Fruit fly (Drosophila melanogaster): ENCODE data around the gene ymp.
A peak's percentile ranks its signal among the peaks of the same experiment; 100 is the strongest.

The ymp gene

dm6 chr3R:25646882-25647518 is 38.1 kb upstream of the ymp start (continued):
- TF ChIP-seq sc (optimal IDR thresholded peaks at IDR 0.05): no peak
- TF ChIP-seq sc (GFP tag; optimal IDR thresholded peaks at IDR 0.05): peak; percentile 57
- peak; percentile 83 for TF ChIP-seq CG8765 (GFP tag; IDR thresholded peaks at IDR 0.05)
- peak; percentile 70 for TF ChIP-seq rib (GFP tag; IDR thresholded peaks at IDR 0.05)
- peak; percentile 47 for TF ChIP-seq Dref (GFP tag; IDR thresholded peaks at IDR 0.05)
- TF ChIP-seq CG8924 (tag; optimal IDR thresholded peaks at IDR 0.05): peak; percentile 90
- peak; percentile 89 for TF ChIP-seq nerfin-1 (tag; optimal IDR thresholded peaks at IDR 0.05)
- peak; percentile 93 for TF ChIP-seq Bteb2 (GFP tag; optimal IDR thresholded peaks at IDR 0.05)
- peak; percentile 89 for TF ChIP-seq CG13296 (GFP tag; optimal IDR thresholded peaks at IDR 0.05)
- TF ChIP-seq gcm2 (GFP tag; optimal IDR thresholded peaks at IDR 0.05): peak; percentile 84
- TF ChIP-seq ssp (GFP tag; IDR thresholded peaks at IDR 0.05): peak; percentile 84
- TF ChIP-seq lab (GFP tag; optimal IDR thresholded peaks at IDR 0.05): peak; percentile 95
- peak; percentile 89 for TF ChIP-seq otp (GFP tag; IDR thresholded peaks at IDR 0.05)
- peak; percentile 90 for TF ChIP-seq ci (GFP tag; IDR thresholded peaks at IDR 0.05)
- TF ChIP-seq ro (GFP tag; IDR thresholded peaks at IDR 0.05): peak; percentile 76
- TF ChIP-seq CG6813 (GFP tag; optimal IDR thresholded peaks at IDR 0.05): peak; percentile 85
- TF ChIP-seq CG1832 (GFP tag; optimal IDR thresholded peaks at IDR 0.05): peak; percentile 80
- peak; percentile 86 for TF ChIP-seq CG3163 (GFP tag; optimal IDR thresholded peaks at IDR 0.05)
- peak; percentile 75 for TF ChIP-seq Jarid2 (GFP tag; optimal IDR thresholded peaks at IDR 0.05)
- TF ChIP-seq B-H1 (GFP tag; IDR thresholded peaks at IDR 0.05): peak; percentile 72; the same call in 2 of the 3 replicates
- peak; percentile 85 for TF ChIP-seq Xrp1 (GFP tag; IDR thresholded peaks at IDR 0.05)
- peak; percentile 92 for TF ChIP-seq CG10654 (GFP tag; optimal IDR thresholded peaks at IDR 0.05)
- peak; percentile 81 for TF ChIP-seq BtbVII (GFP tag; optimal IDR thresholded peaks at IDR 0.05)
- peak; percentile 81 for TF ChIP-seq CG3838 (GFP tag; optimal IDR thresholded peaks at IDR 0.05)
- peak; percentile 97 for TF ChIP-seq CG2120 (GFP tag; optimal IDR thresholded peaks at IDR 0.05)
- TF ChIP-seq CG17359 (tag; optimal IDR thresholded peaks at IDR 0.05): peak; percentile 84
- TF ChIP-seq croc (GFP tag; conservative IDR thresholded peaks at IDR 0.05): peak; percentile 81
- TF ChIP-seq p53 (GFP tag; optimal IDR thresholded peaks at IDR 0.05): peak; percentile 91
- TF ChIP-seq ERR (GFP tag; optimal IDR thresholded peaks at IDR 0.05): peak; percentile 93
- TF ChIP-seq ac (GFP tag; optimal IDR thresholded peaks at IDR 0.05): no peak
- TF ChIP-seq tio (GFP tag; optimal IDR thresholded peaks at IDR 0.05): peak; percentile 86
- peak; percentile 93 for TF ChIP-seq Mes4 (GFP tag; optimal IDR thresholded peaks at IDR 0.05)
- TF ChIP-seq ttk (GFP tag; IDR thresholded peaks at IDR 0.05): peak; percentile 87
- TF ChIP-seq CG4328 (GFP tag; optimal IDR thresholded peaks at IDR 0.05): peak; percentile 95
- no peak for TF ChIP-seq pan (optimal IDR thresholded peaks at IDR 0.05)
- peak in 1 of 2 experiments; percentile 88 for TF ChIP-seq pan (GFP tag; optimal IDR thresholded peaks at IDR 0.05 in 1 of 2, IDR thresholded peaks at IDR 0.05 in 1 of 2)
- peak; percentile 81 for TF ChIP-seq stwl (tag; optimal IDR thresholded peaks at IDR 0.05)
- peak; percentile 92 for TF ChIP-seq CG1602 (GFP tag; optimal IDR thresholded peaks at IDR 0.05)
- peak; percentile 72 for TF ChIP-seq ase (GFP tag; IDR thresholded peaks at IDR 0.05)
- peak; percentile 93 for TF ChIP-seq lmd (GFP tag; IDR thresholded peaks at IDR 0.05)
- peak; percentile 95 for TF ChIP-seq chn (GFP tag; optimal IDR thresholded peaks at IDR 0.05)
- TF ChIP-seq CG7556 (GFP tag; optimal IDR thresholded peaks at IDR 0.05): peak; percentile 91
- TF ChIP-seq CG12071 (GFP tag; optimal IDR thresholded peaks at IDR 0.05): peak; percentile 74
- peak; percentile 91 for TF ChIP-seq CG10209 (GFP tag; optimal IDR thresholded peaks at IDR 0.05)
- 0 out of 2 replicates have a peak, but pooled peaks have one; percentile 35 for TF ChIP-seq ato (GFP tag; IDR thresholded peaks at IDR 0.05; ENCODE audit: partially characterized antibody)
- TF ChIP-seq CG10431 (GFP tag; optimal IDR thresholded peaks at IDR 0.05): peak; percentile 70
- peak; percentile 90 for TF ChIP-seq CG15601 (tag; optimal IDR thresholded peaks at IDR 0.05)
- peak; percentile 63; the same call in 1 of the 2 replicates for TF ChIP-seq Nf-YA (GFP tag; IDR thresholded peaks at IDR 0.05)
- peak; percentile 85 for TF ChIP-seq ara (GFP tag; IDR thresholded peaks at IDR 0.05)
- TF ChIP-seq CG34224 (GFP tag; IDR thresholded peaks at IDR 0.05; ENCODE audit: partially characterized antibody): peak; percentile 86

All from whole organism, embryonic.